Worm (Caenorhabditis elegans): Measurements from ENCODE around the gene W02H3.3.

DNA sequence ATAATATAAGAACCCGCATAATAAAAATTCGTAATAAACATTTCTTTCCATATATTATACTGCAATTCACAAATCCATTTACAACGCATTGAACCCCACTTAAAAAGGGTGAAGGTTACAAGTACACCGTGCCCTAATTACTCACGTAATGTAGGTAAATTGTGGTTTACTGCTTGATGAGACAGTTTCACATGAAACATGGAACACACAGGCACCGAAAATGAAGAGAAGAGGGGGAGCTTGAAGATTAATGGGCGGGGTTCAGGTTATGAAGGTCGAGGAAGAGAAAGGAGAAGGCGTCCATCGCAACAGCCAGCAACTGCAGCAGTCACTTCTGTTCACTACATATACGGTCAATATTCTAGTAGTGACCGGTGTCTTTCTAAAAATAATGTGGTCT, 38.2 kb downstream of the W02H3.3 start, which contains the start of gene lpr-6:
- TF ChIP-seq T26A8.4 (GFP tag; IDR thresholded peaks at IDR 0.05) (peak; percentile 35; the same call in 1 of the 2 replicates), lin-39 (tag; optimal IDR thresholded peaks at IDR 0.05) (no peak)

Data from whole organism, L4 larva.